Fruit fly (Drosophila melanogaster) whole organism, embryonic: ENCODE results near the gene Nepl12.

Experiments used
- ATbp ChIP-seq: fragments of 200-800 bp; sonication (Bioruptor generic); optimal IDR thresholded peaks from 2 replicates; lab custom pipeline; 2017; ENCODE audit warnings: missing biosample characterization, mild to moderate bottlenecking, missing genetic modification characterization, missing genetic modification reagents
- Bgb ChIP-seq: fragments of 200-800 bp; sonication (Bioruptor generic); IDR thresholded peaks from 2 replicates; pipeline ENCODE4 v1.3.6; 2022; ENCODE audit warnings: missing biosample characterization, missing genetic modification characterization; ENCODE audit not compliant: partially characterized antibody
- CG10654 ChIP-seq: fragments of 200-800 bp; sonication (Bioruptor generic); optimal IDR thresholded peaks from 2 replicates; lab custom pipeline; 2016; ENCODE audit warnings: missing biosample characterization, missing genetic modification characterization
- CG10979 ChIP-seq: fragments of 200-800 bp; sonication (Bioruptor generic); optimal IDR thresholded peaks from 2 replicates; lab custom pipeline; 2018; ENCODE audit warnings: missing biosample characterization, mild to moderate bottlenecking, missing genetic modification characterization, moderate library complexity
- CG12071 ChIP-seq: fragments of 200-800 bp; sonication (Bioruptor generic); optimal IDR thresholded peaks from 3 replicates; lab custom pipeline; 2018; ENCODE audit warnings: missing biosample characterization, mild to moderate bottlenecking, missing genetic modification characterization
- CG15011 ChIP-seq: fragments of 200-800 bp; sonication (Bioruptor generic); optimal IDR thresholded peaks from 3 replicates; lab custom pipeline; 2018; ENCODE audit warnings: missing biosample characterization, mild to moderate bottlenecking, missing genetic modification characterization
- CG15514 ChIP-seq: fragments of 200-800 bp; sonication (Bioruptor generic); optimal IDR thresholded peaks from 3 replicates; lab custom pipeline; 2017; ENCODE audit warnings: missing biosample characterization, missing genetic modification characterization, mild to moderate bottlenecking, moderate library complexity, missing genetic modification reagents
- CG17186 ChIP-seq: fragments of 200-800 bp; sonication (Bioruptor generic); optimal IDR thresholded peaks from 3 replicates; lab custom pipeline; 2017; ENCODE audit warnings: missing biosample characterization, missing genetic modification reagents, missing genetic modification characterization
- CG17385 ChIP-seq: fragments of 200-800 bp; sonication (Bioruptor generic); optimal IDR thresholded peaks from 3 replicates; lab custom pipeline; 2018; ENCODE audit warnings: missing biosample characterization, mild to moderate bottlenecking, missing genetic modification characterization
- CG2116 ChIP-seq: fragments of 200-800 bp; sonication (Bioruptor generic); optimal IDR thresholded peaks from 3 replicates; lab custom pipeline; 2018; ENCODE audit warnings: missing biosample characterization, mild to moderate bottlenecking, missing genetic modification characterization
- CG2712 ChIP-seq: fragments of 200-800 bp; optimal IDR thresholded peaks from 3 replicates; lab custom pipeline; 2019; ENCODE audit warnings: missing biosample characterization, mild to moderate bottlenecking, missing genetic modification characterization, moderate library complexity
- CG31365 ChIP-seq: fragments of 200-800 bp; sonication (Bioruptor generic); optimal IDR thresholded peaks from 2 replicates; lab custom pipeline; 2018; ENCODE audit warnings: missing biosample characterization, mild to moderate bottlenecking, missing genetic modification characterization
- CG31441 ChIP-seq: fragments of 200-800 bp; sonication (Bioruptor generic); IDR thresholded peaks from 2 replicates; pipeline ENCODE4 v1.3.6; 2022; ENCODE audit warnings: missing biosample characterization, missing genetic modification characterization
- CG3995 ChIP-seq: fragments of 200-800 bp; sonication (Bioruptor generic); optimal IDR thresholded peaks from 3 replicates; lab custom pipeline; 2016; ENCODE audit warnings: missing biosample characterization, missing genetic modification characterization
- CG4707 ChIP-seq: fragments of 200-800 bp; sonication (Bioruptor generic); optimal IDR thresholded peaks from 2 replicates; lab custom pipeline; 2018; ENCODE audit warnings: missing biosample characterization, mild to moderate bottlenecking, missing genetic modification characterization, moderate library complexity
- CG6654 ChIP-seq: fragments of 200-800 bp; sonication (Bioruptor generic); optimal IDR thresholded peaks from 2 replicates; lab custom pipeline; 2017; ENCODE audit warnings: missing biosample characterization, mild to moderate bottlenecking, missing genetic modification characterization
- CG9215 ChIP-seq: fragments of 200-800 bp; sonication (Bioruptor generic); IDR thresholded peaks from 2 replicates; pipeline ENCODE4 v1.3.6; 2022; ENCODE audit warnings: missing biosample characterization, missing genetic modification characterization
- Dll ChIP-seq: fragments of 200-800 bp; sonication (Bioruptor generic); IDR thresholded peaks from 4 replicates; pipeline ENCODE4 v1.3.6; 2022; ENCODE audit warnings: missing biosample characterization, missing genetic modification characterization; ENCODE audit not compliant: partially characterized antibody
- Dp ChIP-seq: fragments of 200-800 bp; sonication (Bioruptor generic); optimal IDR thresholded peaks from 2 replicates; lab custom pipeline; 2018; ENCODE audit warnings: missing biosample characterization, mild to moderate bottlenecking, missing genetic modification characterization, moderate library complexity
- E2f2 ChIP-seq: fragments of 200-800 bp; sonication (Bioruptor generic); IDR thresholded peaks from 2 replicates; pipeline ENCODE4 v1.3.6; 2022; ENCODE audit warnings: missing biosample characterization, missing genetic modification characterization
- Elba2 ChIP-seq: fragments of 200-800 bp; sonication (Bioruptor generic); optimal IDR thresholded peaks from 3 replicates; lab custom pipeline; 2016; ENCODE audit warnings: missing biosample characterization, missing genetic modification characterization
- Ets97D ChIP-seq: fragments of 200-800 bp; sonication (Bioruptor generic); optimal IDR thresholded peaks from 3 replicates; lab custom pipeline; 2016; ENCODE audit warnings: missing biosample characterization, missing genetic modification characterization
- HmgZ ChIP-seq: fragments of 200-800 bp; sonication (Bioruptor generic); optimal IDR thresholded peaks from 2 replicates; lab custom pipeline; 2018; ENCODE audit warnings: missing biosample characterization, mild to moderate bottlenecking, missing genetic modification characterization
- MBD-R2 ChIP-seq: fragments of 200-800 bp; sonication (Bioruptor generic); IDR thresholded peaks from 2 replicates; pipeline ENCODE4 v1.3.6; 2022; ENCODE audit warnings: missing biosample characterization, missing genetic modification characterization
- MESR4 ChIP-seq: fragments of 200-800 bp; sonication (Bioruptor generic); optimal IDR thresholded peaks from 2 replicates; lab custom pipeline; 2018; ENCODE audit warnings: missing biosample characterization, mild to moderate bottlenecking, missing genetic modification characterization, moderate library complexity
- Med ChIP-seq: fragments of 200-800 bp; sonication (Bioruptor generic); peaks from one replicate; lab custom pipeline; 2016; ENCODE audit warnings: missing biosample characterization, missing genetic modification characterization, mild to moderate bottlenecking, inconsistent platforms, moderate library complexity
- Myb ChIP-seq: fragments of 200-800 bp; sonication (Bioruptor generic); optimal IDR thresholded peaks from 2 replicates; lab custom pipeline; 2016; ENCODE audit warnings: missing biosample characterization, missing genetic modification characterization
- Ravus ChIP-seq: fragments of 200-800 bp; sonication (Bioruptor generic); IDR thresholded peaks from 2 replicates; pipeline ENCODE4 v1.3.6; 2022; ENCODE audit warnings: missing biosample characterization, missing genetic modification characterization
- Rfx ChIP-seq: fragments of 200-800 bp; sonication (Bioruptor generic); IDR thresholded peaks from 2 replicates; pipeline ENCODE4 v1.3.6; 2022; ENCODE audit warnings: missing biosample characterization, missing genetic modification characterization
- ap ChIP-seq: fragments of 200-800 bp; sonication (Bioruptor generic); IDR thresholded peaks from 2 replicates; pipeline ENCODE4 v1.3.6; 2022; ENCODE audit warnings: missing biosample characterization, missing genetic modification characterization
- bbx ChIP-seq: fragments of 200-800 bp; sonication (Bioruptor generic); IDR thresholded peaks from 2 replicates; pipeline ENCODE4 v1.3.6; 2022; ENCODE audit warnings: missing biosample characterization, missing genetic modification characterization; ENCODE audit not compliant: partially characterized antibody
- bigmax ChIP-seq: fragments of 200-800 bp; sonication (Bioruptor generic); optimal IDR thresholded peaks from 2 replicates; lab custom pipeline; 2018; ENCODE audit warnings: missing biosample characterization, mild to moderate bottlenecking, missing genetic modification characterization
- crc ChIP-seq: fragments of 200-800 bp; sonication (Bioruptor generic); optimal IDR thresholded peaks from 2 replicates; lab custom pipeline; 2016; ENCODE audit warnings: missing biosample characterization, missing genetic modification characterization
- dysf ChIP-seq: fragments of 200-800 bp; sonication (Bioruptor generic); IDR thresholded peaks from 3 replicates; pipeline ENCODE4 v1.3.6; 2022; ENCODE audit warnings: missing biosample characterization, missing genetic modification characterization
- fd3F ChIP-seq: fragments of 200-800 bp; sonication (Bioruptor generic); optimal IDR thresholded peaks from 2 replicates; lab custom pipeline; 2018; ENCODE audit warnings: missing biosample characterization, mild to moderate bottlenecking, missing genetic modification characterization, moderate library complexity
- gcm2 ChIP-seq: fragments of 200-800 bp; sonication (Bioruptor generic); optimal IDR thresholded peaks from 2 replicates; lab custom pipeline; 2016; ENCODE audit warnings: missing biosample characterization, missing genetic modification characterization
- gfzf ChIP-seq: fragments of 200-800 bp; sonication (Bioruptor generic); optimal IDR thresholded peaks from 2 replicates; lab custom pipeline; 2016; ENCODE audit warnings: missing biosample characterization, mild to moderate bottlenecking, missing genetic modification characterization, moderate library complexity
- grau ChIP-seq: fragments of 200-800 bp; optimal IDR thresholded peaks from 3 replicates; lab custom pipeline; 2019; ENCODE audit warnings: missing biosample characterization, mild to moderate bottlenecking, missing genetic modification characterization, moderate library complexity
- hb ChIP-seq: fragments of 200-800 bp; sonication (Bioruptor generic); IDR thresholded peaks from 3 replicates; pipeline ENCODE4 v1.3.6; 2022; ENCODE audit warnings: missing biosample characterization, missing genetic modification characterization; ENCODE audit not compliant: partially characterized antibody
- knrl ChIP-seq: fragments of 200-800 bp; sonication (Bioruptor generic); IDR thresholded peaks from 3 replicates; pipeline ENCODE4 v1.3.6; 2022; ENCODE audit warnings: missing biosample characterization, missing genetic modification characterization; ENCODE audit not compliant: partially characterized antibody
- row ChIP-seq: fragments of 200-800 bp; sonication (Bioruptor generic); IDR thresholded peaks from 3 replicates; pipeline ENCODE4 v1.3.6; 2022; ENCODE audit warnings: missing biosample characterization, missing genetic modification characterization
- sens ChIP-seq: fragments of 200-800 bp; sonication (Bioruptor generic); peaks from one replicate; lab custom pipeline; 2016; ENCODE audit warnings: missing biosample characterization, missing genetic modification characterization
- sim ChIP-seq: fragments of 200-800 bp; sonication (Bioruptor generic); IDR thresholded peaks from 2 replicates; pipeline ENCODE4 v1.3.6; 2022; ENCODE audit warnings: missing biosample characterization, missing genetic modification characterization
- sisA ChIP-seq: fragments of 200-800 bp; sonication (Bioruptor generic); IDR thresholded peaks from 2 replicates; pipeline ENCODE4 v1.3.6; 2022; ENCODE audit warnings: missing biosample characterization, missing genetic modification characterization
- so ChIP-seq: fragments of 200-800 bp; sonication (Bioruptor generic); IDR thresholded peaks from 3 replicates; pipeline ENCODE4 v1.3.6; 2022; ENCODE audit warnings: missing biosample characterization, missing genetic modification characterization
- stwl ChIP-seq: fragments of 200-800 bp; sonication (Bioruptor generic); optimal IDR thresholded peaks from 3 replicates; lab custom pipeline; 2018; ENCODE audit warnings: missing biosample characterization, mild to moderate bottlenecking, missing genetic modification characterization, moderate library complexity
- tll ChIP-seq, 2 experiments: fragments of 200-800 bp in 1 of 2; fragments of >200 bp in 1 of 2; sonication (Bioruptor generic) in 1 of 2; optimal IDR thresholded peaks; 2 replicates each; lab custom pipeline; 2017 to 2019; ENCODE audit warnings: missing biosample characterization in 2 of 2, missing genetic modification characterization in 2 of 2, mild to moderate bottlenecking in 1 of 2, moderate library complexity in 1 of 2
- tna ChIP-seq: fragments of 200-800 bp; sonication (Bioruptor generic); IDR thresholded peaks from 2 replicates; pipeline ENCODE4 v1.3.6; 2022; ENCODE audit warnings: missing biosample characterization, missing genetic modification characterization; ENCODE audit not compliant: partially characterized antibody
- vvl ChIP-seq: fragments of 200-800 bp; sonication (Bioruptor generic); IDR thresholded peaks from 2 replicates; pipeline ENCODE4 v1.3.6; 2022; ENCODE audit warnings: missing biosample characterization, missing genetic modification characterization
- zen2 ChIP-seq: fragments of 200-800 bp; sonication (Bioruptor generic); IDR thresholded peaks from 3 replicates; pipeline ENCODE4 v1.3.6; 2022; ENCODE audit warnings: missing biosample characterization, missing genetic modification characterization; ENCODE audit not compliant: partially characterized antibody

Nepl12 gene

DNA sequence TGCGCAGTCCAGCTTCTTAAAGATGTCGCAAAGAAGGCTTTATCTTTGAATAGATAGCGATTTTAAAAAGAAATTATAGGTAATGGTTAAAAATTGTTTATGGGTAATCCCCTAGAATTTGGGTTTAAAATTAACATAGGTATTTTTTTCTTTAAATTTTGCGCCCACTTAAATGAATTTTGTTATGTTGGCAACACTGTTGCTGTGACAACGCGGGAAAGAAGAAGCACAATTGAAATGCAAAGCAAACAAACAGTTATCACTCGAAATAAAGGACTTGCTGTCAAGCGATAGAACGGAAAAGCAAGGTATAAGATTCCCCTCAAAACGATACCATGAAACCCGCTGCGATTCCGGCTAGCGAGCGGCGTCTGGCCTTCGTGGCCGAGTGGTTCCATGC is 4.4 kb downstream of the Nepl12 start, which contains the start of gene nmdyn-D7:
Gene nmdyn-D7 (plus strand): TSS at position 194 of the 400 bp plus-strand sequence.
- TF ChIP-seq Dll (GFP tag; lab: Robert Waterston, UW) (0 out of 4 replicates have a peak, but pooled peaks have one; percentile 42), zen2 (GFP tag; lab: Robert Waterston, UW) (no peak; the same call in 2 of the 3 replicates), vvl (peak; percentile 30; the same call in 1 of the 2 replicates), Rfx (peak; percentile 70), CG9215 (peak; percentile 89), so (no peak), gfzf (GFP tag; lab: Kevin White, UChicago) (peak; percentile 45), sisA (GFP tag; lab: Robert Waterston, UW) (no peak), CG17186 (peak; percentile 23), Dp (peak; percentile 93), MESR4 (peak; percentile 44), tll (GFP tag; optimal IDR thresholded peaks at IDR 0.05; lab: Kevin White, UChicago) (no peak), Med (GFP tag; lab: Kevin White, UChicago) (peak; percentile 64), CG6654 (GFP tag; lab: Kevin White, UChicago) (no peak), CG10654 (GFP tag; lab: Kevin White, UChicago) (no peak), Ets97D (GFP tag; lab: Kevin White, UChicago) (peak; percentile 9), CG3995 (GFP tag; lab: Kevin White, UChicago) (peak; percentile 57), CG17385 (peak; percentile 99), row (peak; percentile 26; the same call in 1 of the 3 replicates), Myb (GFP tag; lab: Kevin White, UChicago) (peak; percentile 24), knrl (GFP tag; lab: Robert Waterston, UW) (0 out of 3 replicates have a peak, but pooled peaks have one; percentile 8), CG2116 (GFP tag; lab: Kevin White, UChicago) (no peak), stwl (tag; lab: Kevin White, UChicago) (peak; percentile 59), sim (GFP tag; lab: Robert Waterston, UW) (0 out of 2 replicates have a peak, but pooled peaks have one; percentile 28), sens (GFP tag; lab: Kevin White, UChicago) (peak; percentile 37), CG15514 (GFP tag; lab: Kevin White, UChicago) (peak; percentile 11), Ravus (GFP tag; lab: Robert Waterston, UW) (no peak), CG10979 (tag; lab: Kevin White, UChicago) (no peak), ATbp (GFP tag; lab: Kevin White, UChicago) (no peak), HmgZ (tag; lab: Kevin White, UChicago) (peak; percentile 24), CG31441 (no peak), Elba2 (peak; percentile 18), MBD-R2 (GFP tag; lab: Robert Waterston, UW) (peak; percentile 71; the same call in 1 of the 2 replicates), bbx (GFP tag; lab: Robert Waterston, UW) (peak; percentile 54), Bgb (GFP tag; lab: Robert Waterston, UW) (peak; percentile 37; the same call in 1 of the 2 replicates), crc (GFP tag; lab: Kevin White, UChicago) (no peak), fd3F (GFP tag; lab: Kevin White, UChicago) (peak; percentile 13), CG31365 (no peak), tna (no peak), CG15011 (no peak), bigmax (GFP tag; lab: Kevin White, UChicago) (peak; percentile 34), CG2712 (tag; lab: Kevin White, UChicago) (peak; percentile 1), ap (GFP tag; lab: Robert Waterston, UW) (no peak), hb (GFP tag; lab: Robert Waterston, UW) (0 out of 3 replicates have a peak, but pooled peaks have one; percentile 45), grau (peak; percentile 87), CG12071 (GFP tag; lab: Kevin White, UChicago) (no peak), E2f2 (GFP tag; lab: Robert Waterston, UW) (peak; percentile 97), CG4707 (GFP tag; lab: Kevin White, UChicago) (no peak), dysf (no peak), gcm2 (GFP tag; lab: Kevin White, UChicago) (no peak)
